Fruit fly (Drosophila melanogaster): Measurements from ENCODE around the gene Spf30.

Gene Spf30

DNA sequence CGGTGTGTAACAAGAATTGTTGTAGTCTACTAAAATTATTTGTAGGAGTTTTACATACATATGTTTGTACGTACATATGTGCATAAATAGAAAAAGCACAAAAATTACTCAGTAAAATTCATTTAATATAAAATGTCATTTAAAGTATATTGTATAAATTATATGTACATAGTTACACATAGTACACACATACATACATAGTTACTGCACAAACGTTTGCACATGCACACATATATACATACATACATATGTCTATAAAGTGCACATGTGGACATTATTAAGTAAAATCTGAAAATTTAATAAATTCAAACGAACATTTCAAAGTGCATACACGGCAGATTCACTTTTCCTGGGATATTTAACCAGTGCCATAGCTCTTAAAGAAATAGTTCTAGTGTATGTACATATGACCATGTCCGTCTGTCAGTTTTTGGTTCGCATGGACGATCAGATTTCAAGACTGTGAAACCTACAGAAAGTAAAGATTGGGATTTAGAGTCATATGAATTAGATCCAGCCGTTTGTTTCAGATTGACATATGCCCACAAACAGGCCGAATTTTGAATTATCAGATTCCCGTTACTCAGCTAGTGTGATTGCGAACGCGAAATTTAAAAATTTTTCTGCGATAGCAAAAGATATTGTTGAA is 23.5 kb downstream of the Spf30 start (continued):
- TF ChIP-seq Awh (GFP tag; IDR thresholded peaks at IDR 0.05) (no peak), Atf6 (GFP tag; IDR thresholded peaks at IDR 0.05) (no peak)
